Worm (Caenorhabditis elegans): Measurements from ENCODE around the gene F38E1.6.

The F38E1.6 gene

ce11 chrV:8370705-8371104, 10.8 kb downstream of the F38E1.6 start, which contains the start of gene gpa-2:
TSS of gene gpa-2 (plus strand) at chrV:8371005.
- TF ChIP-seq med-1 (GFP tag; optimal IDR thresholded peaks at IDR 0.05; ENCODE audit: insufficient read depth) (no peak), cog-1 (tag; optimal IDR thresholded peaks at IDR 0.05) (no peak), flt-1 (GFP tag; IDR thresholded peaks at IDR 0.05) (no peak), ref-1 (GFP tag; conservative IDR thresholded peaks at IDR 0.05) (no peak), tab-1 (GFP tag; IDR thresholded peaks at IDR 0.05) (no peak), klf-2 (GFP tag; conservative IDR thresholded peaks at IDR 0.05) (no peak)

DNA sequence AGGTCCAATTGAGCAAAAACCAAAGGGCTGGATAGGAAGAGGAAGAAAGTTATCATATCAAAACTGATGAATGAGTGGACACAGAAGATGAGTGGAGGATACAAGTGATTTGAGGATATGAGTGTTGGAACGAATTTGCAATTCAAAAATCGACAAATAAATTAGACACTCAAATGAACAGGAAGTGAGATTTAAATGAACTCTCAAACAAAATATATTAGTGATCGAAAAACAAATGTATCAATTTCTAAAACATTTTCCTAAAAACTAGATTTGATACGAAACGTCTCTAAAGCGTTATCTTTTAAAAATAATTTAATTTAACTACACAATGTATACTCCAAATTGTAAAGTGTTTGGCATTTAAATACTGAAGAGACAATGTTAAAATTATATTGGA, 15.5 kb downstream of the F38E1.6 start, which contains the start of gene F38E1.10:
TSS of gene F38E1.10 (minus strand) at position 101 of the 400 bp plus-strand sequence.
- TF ChIP-seq ztf-29 (GFP tag; IDR thresholded peaks at IDR 0.05) (no peak), ref-1 (GFP tag; conservative IDR thresholded peaks at IDR 0.05) (no peak), cog-1 (tag; optimal IDR thresholded peaks at IDR 0.05) (no peak), ztf-23 (GFP tag; IDR thresholded peaks at IDR 0.05) (no peak), flt-1 (GFP tag; IDR thresholded peaks at IDR 0.05) (no peak), klf-2 (GFP tag; conservative IDR thresholded peaks at IDR 0.05) (no peak), med-1 (GFP tag; optimal IDR thresholded peaks at IDR 0.05; ENCODE audit: insufficient read depth) (no peak), T22C8.4 (GFP tag; IDR thresholded peaks at IDR 0.05) (no peak), tab-1 (GFP tag; IDR thresholded peaks at IDR 0.05) (no peak)

- no peak for TF ChIP-seq ztf-29 (GFP tag; IDR thresholded peaks at IDR 0.05)
- no peak for TF ChIP-seq ref-1 (GFP tag; conservative IDR thresholded peaks at IDR 0.05)
- no peak for TF ChIP-seq med-1 (GFP tag; optimal IDR thresholded peaks at IDR 0.05; ENCODE audit: insufficient read depth)
- TF ChIP-seq tab-1 (GFP tag; IDR thresholded peaks at IDR 0.05) = no peak
- no peak for TF ChIP-seq flt-1 (GFP tag; IDR thresholded peaks at IDR 0.05)
- TF ChIP-seq klf-2 (GFP tag; conservative IDR thresholded peaks at IDR 0.05) = no peak
- no peak for TF ChIP-seq cog-1 (tag; optimal IDR thresholded peaks at IDR 0.05)
- TF ChIP-seq T22C8.4 (GFP tag; IDR thresholded peaks at IDR 0.05) = no peak
- TF ChIP-seq ztf-23 (GFP tag; IDR thresholded peaks at IDR 0.05) = no peak
These were observed 16.0 kb downstream of the F38E1.6 start, which contains the start of gene F38E1.3 for ce11 chrV:8375849-8376248. TSS of gene F38E1.3 (plus strand) at chrV:8376149.

ce11 chrV:8379206-8379605, 19.3 kb downstream of the F38E1.6 start, which contains the start of gene F52E1.5:
TSS of gene F52E1.5 (plus strand) at chrV:8379506.
- TF ChIP-seq cog-1 (tag; optimal IDR thresholded peaks at IDR 0.05) (no peak), flt-1 (GFP tag; IDR thresholded peaks at IDR 0.05) (no peak), tab-1 (GFP tag; IDR thresholded peaks at IDR 0.05) (no peak), T22C8.4 (GFP tag; IDR thresholded peaks at IDR 0.05) (no peak), klf-2 (GFP tag; conservative IDR thresholded peaks at IDR 0.05) (no peak), ztf-29 (GFP tag; IDR thresholded peaks at IDR 0.05) (no peak), ztf-23 (GFP tag; IDR thresholded peaks at IDR 0.05) (no peak), ref-1 (GFP tag; conservative IDR thresholded peaks at IDR 0.05) (no peak), med-1 (GFP tag; optimal IDR thresholded peaks at IDR 0.05; ENCODE audit: insufficient read depth) (no peak)

DNA sequence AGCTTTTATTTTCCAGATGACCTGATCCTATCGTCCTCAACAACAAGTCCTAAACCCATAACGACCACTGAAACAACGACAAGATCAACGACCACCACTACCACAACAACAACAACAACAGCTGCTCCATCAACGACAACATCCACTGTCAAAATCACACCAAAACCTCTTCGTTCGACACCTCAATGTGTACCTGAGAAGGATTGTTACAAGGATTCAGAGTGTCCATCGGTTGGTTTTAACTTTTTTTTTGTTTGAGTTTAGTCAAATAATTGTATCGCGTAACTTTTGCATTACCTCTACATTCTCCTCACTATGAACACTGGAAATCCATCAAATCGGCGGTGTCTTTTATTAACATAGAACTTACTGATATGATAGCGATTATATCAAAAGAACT, 20.2 kb downstream of the F38E1.6 start:
- no peak for TF ChIP-seq flt-1 (GFP tag; IDR thresholded peaks at IDR 0.05)
- no peak for TF ChIP-seq med-1 (GFP tag; optimal IDR thresholded peaks at IDR 0.05; ENCODE audit: insufficient read depth)

DNA sequence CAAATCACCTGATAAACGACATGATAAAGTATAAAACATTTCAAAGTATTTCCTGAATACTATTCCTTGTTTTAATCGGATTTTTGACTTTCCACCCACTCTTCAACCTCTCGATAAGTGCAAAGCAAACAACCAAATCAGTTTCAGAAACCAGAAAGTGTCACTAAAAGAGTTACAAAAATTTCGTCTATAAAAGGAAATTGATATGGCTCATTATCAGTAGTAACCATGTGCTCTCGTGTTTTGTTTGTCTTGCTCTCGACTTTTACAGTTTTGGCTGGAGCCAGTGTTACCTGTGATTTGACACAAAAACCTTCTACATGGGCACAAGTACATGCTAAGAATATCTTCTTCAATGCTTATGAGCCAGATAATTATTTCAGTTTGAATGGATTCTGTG, 23.8 kb downstream of the F38E1.6 start, which contains the start of gene F52E1.14:
TSS of gene F52E1.14 (plus strand) at position 207 of the 400 bp plus-strand sequence.
- TF ChIP-seq ztf-29 (GFP tag; IDR thresholded peaks at IDR 0.05) (no peak), cog-1 (tag; optimal IDR thresholded peaks at IDR 0.05) (no peak), flt-1 (GFP tag; IDR thresholded peaks at IDR 0.05) (no peak), ztf-23 (GFP tag; IDR thresholded peaks at IDR 0.05) (no peak)

DNA sequence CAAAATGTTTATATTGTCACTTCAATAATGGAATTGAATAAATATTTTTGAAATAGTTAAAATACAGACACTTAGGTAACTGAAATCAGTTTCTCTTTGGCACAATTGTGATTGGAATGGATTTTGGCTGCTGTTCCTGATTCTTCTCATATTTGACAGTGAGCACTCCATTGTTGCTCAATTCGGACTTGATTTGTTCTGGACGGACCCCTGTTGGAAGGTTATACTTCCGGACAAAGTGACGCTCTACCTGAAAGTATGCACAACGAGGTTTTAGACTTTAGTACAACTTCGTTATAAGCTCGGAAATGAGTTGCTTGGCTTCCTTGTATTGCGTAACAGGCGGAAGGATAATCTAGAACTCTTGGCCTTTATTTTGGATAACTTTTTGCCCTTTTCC, 24.9 kb downstream of the F38E1.6 start:
- no peak for TF ChIP-seq ztf-29 (GFP tag; IDR thresholded peaks at IDR 0.05)
- no peak for TF ChIP-seq ref-1 (GFP tag; conservative IDR thresholded peaks at IDR 0.05)
- TF ChIP-seq T22C8.4 (GFP tag; IDR thresholded peaks at IDR 0.05) = no peak
- TF ChIP-seq tab-1 (GFP tag; IDR thresholded peaks at IDR 0.05) = no peak
- no peak for TF ChIP-seq ztf-23 (GFP tag; IDR thresholded peaks at IDR 0.05)
- no peak for TF ChIP-seq klf-2 (GFP tag; conservative IDR thresholded peaks at IDR 0.05)
- TF ChIP-seq cog-1 (tag; optimal IDR thresholded peaks at IDR 0.05) = no peak
- TF ChIP-seq flt-1 (GFP tag; IDR thresholded peaks at IDR 0.05) = no peak
- TF ChIP-seq med-1 (GFP tag; optimal IDR thresholded peaks at IDR 0.05; ENCODE audit: insufficient read depth) = no peak

- TF ChIP-seq ztf-29 (GFP tag; IDR thresholded peaks at IDR 0.05) (no peak), cog-1 (tag; optimal IDR thresholded peaks at IDR 0.05) (no peak), ref-1 (GFP tag; conservative IDR thresholded peaks at IDR 0.05) (no peak), med-1 (GFP tag; optimal IDR thresholded peaks at IDR 0.05; ENCODE audit: insufficient read depth) (no peak), klf-2 (GFP tag; conservative IDR thresholded peaks at IDR 0.05) (no peak), T22C8.4 (GFP tag; IDR thresholded peaks at IDR 0.05) (no peak), ztf-23 (GFP tag; IDR thresholded peaks at IDR 0.05) (no peak), tab-1 (GFP tag; IDR thresholded peaks at IDR 0.05) (no peak), flt-1 (GFP tag; IDR thresholded peaks at IDR 0.05) (no peak)
These were observed 26.1 kb downstream of the F38E1.6 start, which contains the start of gene hsp-17 for ce11 chrV:8385879-8386530. TSS of gene hsp-17 (minus strand) at chrV:8385929.

DNA sequence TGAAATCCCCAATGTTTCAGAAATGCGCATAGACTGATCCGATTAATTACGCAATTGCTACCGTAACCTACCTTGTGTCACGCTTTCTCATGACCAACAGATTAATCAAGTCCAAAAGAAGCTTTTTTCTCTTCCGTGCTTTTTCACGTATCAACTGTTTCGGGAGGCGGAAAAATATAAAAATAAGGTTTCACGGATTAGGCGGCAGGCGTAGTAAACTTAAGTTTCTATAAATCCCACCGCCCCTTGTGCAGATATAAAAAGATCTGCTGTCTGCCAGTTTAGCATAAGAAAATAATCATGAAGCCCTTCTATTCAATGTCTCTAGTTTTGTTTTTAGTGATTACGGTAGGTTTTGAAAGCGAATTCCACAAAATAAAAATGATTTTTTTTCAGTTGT, 27.2 kb downstream of the F38E1.6 start, which contains the start of gene gcy-7:
TSS of gene gcy-7 (plus strand) at position 301 of the 400 bp plus-strand sequence.
- no peak for TF ChIP-seq flt-1 (GFP tag; IDR thresholded peaks at IDR 0.05)
- no peak for TF ChIP-seq med-1 (GFP tag; optimal IDR thresholded peaks at IDR 0.05; ENCODE audit: insufficient read depth)
- no peak for TF ChIP-seq tab-1 (GFP tag; IDR thresholded peaks at IDR 0.05)
- no peak for TF ChIP-seq ztf-29 (GFP tag; IDR thresholded peaks at IDR 0.05)
- TF ChIP-seq cog-1 (tag; optimal IDR thresholded peaks at IDR 0.05) = no peak

ce11 chrV:8389307-8389706, 29.4 kb downstream of the F38E1.6 start:
- TF ChIP-seq med-1 (GFP tag; optimal IDR thresholded peaks at IDR 0.05; ENCODE audit: insufficient read depth) (no peak), ztf-29 (GFP tag; IDR thresholded peaks at IDR 0.05) (no peak), ref-1 (GFP tag; conservative IDR thresholded peaks at IDR 0.05) (no peak), ztf-23 (GFP tag; IDR thresholded peaks at IDR 0.05) (no peak), klf-2 (GFP tag; conservative IDR thresholded peaks at IDR 0.05) (no peak), tab-1 (GFP tag; IDR thresholded peaks at IDR 0.05) (no peak), T22C8.4 (GFP tag; IDR thresholded peaks at IDR 0.05) (no peak), flt-1 (GFP tag; IDR thresholded peaks at IDR 0.05) (no peak), cog-1 (tag; optimal IDR thresholded peaks at IDR 0.05) (no peak)
